Worm (Caenorhabditis elegans): ENCODE data around the gene sqt-1.

sqt-1 gene

DNA sequence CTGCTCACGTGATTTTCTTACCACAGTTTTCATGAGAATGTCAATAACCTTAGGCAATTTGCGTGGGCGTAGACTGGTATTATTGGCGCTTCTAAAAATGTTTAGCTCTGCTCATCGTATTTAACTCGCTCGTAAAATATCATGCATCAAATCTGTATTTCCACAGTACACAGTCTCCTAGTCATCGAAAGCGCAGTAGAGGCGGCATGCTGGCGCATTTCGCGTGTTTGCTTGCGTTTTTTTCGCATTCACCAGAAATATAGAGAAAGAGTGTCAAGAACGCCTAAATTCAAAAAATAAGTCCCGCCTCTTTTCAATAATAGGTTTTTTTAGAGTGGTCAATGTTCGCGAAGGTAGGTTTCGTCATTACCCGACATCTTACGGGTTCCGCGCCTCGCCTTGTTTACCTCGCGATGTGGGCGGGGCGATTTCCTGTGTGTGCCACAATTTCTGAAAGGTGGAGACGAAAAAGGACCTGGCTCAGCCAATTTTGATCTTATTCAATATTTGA is 39.0 kb upstream of the sqt-1 start (continued):
- TF ChIP-seq cebp-2 (GFP tag; IDR thresholded peaks at IDR 0.05) (0 out of 2 replicates have a peak, but pooled peaks have one; percentile 57), sea-2 (GFP tag; IDR thresholded peaks at IDR 0.05) (no peak), ztf-18 (tag; optimal IDR thresholded peaks at IDR 0.05) (peak; percentile 97), ztf-28 (GFP tag; IDR thresholded peaks at IDR 0.05) (peak; percentile 89), madf-6 (GFP tag; IDR thresholded peaks at IDR 0.05) (peak; percentile 87), F22D6.2 (tag; optimal IDR thresholded peaks at IDR 0.05) (no peak), T07F8.4 (tag; optimal IDR thresholded peaks at IDR 0.05) (no peak), F57A8.1 (GFP tag; optimal IDR thresholded peaks at IDR 0.05) (no peak), Y67H2A.10 (GFP tag; conservative IDR thresholded peaks at IDR 0.05) (peak; percentile 39), attf-6 (GFP tag; IDR thresholded peaks at IDR 0.05) (peak; percentile 98), snpc-4 (GFP tag; optimal IDR thresholded peaks at IDR 0.05) (peak; percentile 93), snpc-4 (tag; optimal IDR thresholded peaks at IDR 0.05) (peak; percentile 95 to 99 (median 96)), xnd-1 (tag; optimal IDR thresholded peaks at IDR 0.05) (peak; percentile 65), ceh-58 (GFP tag; IDR thresholded peaks at IDR 0.05) (no peak), B0019.2 (GFP tag; conservative IDR thresholded peaks at IDR 0.05) (peak; percentile 81), ceh-100 (GFP tag; IDR thresholded peaks at IDR 0.05) (peak; percentile 83), repo-1 (tag; optimal IDR thresholded peaks at IDR 0.05) (peak; percentile 93), F33H1.4 (GFP tag; IDR thresholded peaks at IDR 0.05) (peak; percentile 74), mes-4 (tag; optimal IDR thresholded peaks at IDR 0.05) (peak; percentile 13), nhr-27 (tag; optimal IDR thresholded peaks at IDR 0.05) (no peak), snpc-1.1 (tag; optimal IDR thresholded peaks at IDR 0.05; ENCODE audit: insufficient read depth) (peak; percentile 96), F57C9.4 (tag; optimal IDR thresholded peaks at IDR 0.05) (no peak), rcor-1 (GFP tag; IDR thresholded peaks at IDR 0.05) (peak; percentile 85), mxl-1 (tag; optimal IDR thresholded peaks at IDR 0.05) (peak; percentile 22), let-526 (GFP tag; IDR thresholded peaks at IDR 0.05) (0 out of 2 replicates have a peak, but pooled peaks have one; percentile 39), cebp-1 (GFP tag; IDR thresholded peaks at IDR 0.05) (no peak), cebp-1 (tag; optimal IDR thresholded peaks at IDR 0.05) (peak; percentile 69), zfh-2 (GFP tag; conservative IDR thresholded peaks at IDR 0.05) (no peak), ztf-25 (GFP tag; IDR thresholded peaks at IDR 0.05) (0 out of 2 replicates have a peak, but pooled peaks have one; percentile 61), F49E8.2 (tag; optimal IDR thresholded peaks at IDR 0.05; ENCODE audit: insufficient read depth) (peak; percentile 96), akir-1 (GFP tag; optimal IDR thresholded peaks at IDR 0.05) (no peak), pha-4 (tag; optimal IDR thresholded peaks at IDR 0.05) (no peak), sdz-38 (tag; optimal IDR thresholded peaks at IDR 0.05) (no peak), mcd-1 (GFP tag; IDR thresholded peaks at IDR 0.05) (peak; percentile 86), nfya-1 (tag; optimal IDR thresholded peaks at IDR 0.05; ENCODE audit: borderline replicate concordance, insufficient read depth) (no peak), K11D2.4 (GFP tag; IDR thresholded peaks at IDR 0.05) (peak; percentile 73), egl-18 (GFP tag; IDR thresholded peaks at IDR 0.05) (no peak), F10E7.11 (tag; optimal IDR thresholded peaks at IDR 0.05) (no peak), F23B12.7 (tag; optimal IDR thresholded peaks at IDR 0.05; ENCODE audit: insufficient read depth) (peak; percentile 31)

ce11 chrII:11376026-11376425 is 38.4 kb upstream of the sqt-1 start:
- no peak for TF ChIP-seq B0261.1 (tag; optimal IDR thresholded peaks at IDR 0.05)
- no peak for TF ChIP-seq F52B5.7 (tag; optimal IDR thresholded peaks at IDR 0.05)
- no peak for TF ChIP-seq fkh-3 (tag; optimal IDR thresholded peaks at IDR 0.05)
- no peak for TF ChIP-seq mel-28 (tag; optimal IDR thresholded peaks at IDR 0.05; ENCODE audit: borderline replicate concordance)
- TF ChIP-seq B0035.1 (tag; optimal IDR thresholded peaks at IDR 0.05): no peak
- TF ChIP-seq Y67H2A.10 (GFP tag; conservative IDR thresholded peaks at IDR 0.05): no peak
- TF ChIP-seq F39B2.1 (GFP tag; IDR thresholded peaks at IDR 0.05): no peak
- TF ChIP-seq lsy-27 (tag; optimal IDR thresholded peaks at IDR 0.05; ENCODE audit: borderline replicate concordance, insufficient read depth): no peak

Data from whole organism, young adult.